Worm (Caenorhabditis elegans) whole organism, L4 larva: ENCODE data around the gene Y97E10AR.4.
A peak's percentile ranks its signal among the peaks of the same experiment; 100 is the strongest.

Experiments used
- D1046.2 ChIP-seq: fragments of 200-800 bp; sonication (Bioruptor generic); IDR thresholded peaks from 2 replicates; pipeline ENCODE4 v1.3.6; 2022; ENCODE audit warnings: missing genetic modification characterization, missing compliant biosample characterization
- F26F4.8 ChIP-seq: fragments of 200-800 bp; sonication (Bioruptor generic); conservative IDR thresholded peaks from 2 replicates; pipeline ENCODE4 v1.3.6; 2022; ENCODE audit warnings: missing genetic modification characterization, missing compliant biosample characterization
- F37D6.2 ChIP-seq: sonication (generic microtip); optimal IDR thresholded peaks from 2 replicates; lab custom pipeline; 2016; ENCODE audit warnings: mild to moderate bottlenecking, missing genetic modification characterization, missing compliant biosample characterization
- Y48G9A.11 ChIP-seq: fragments of 200-800 bp; sonication (Bioruptor generic); IDR thresholded peaks from 2 replicates; pipeline ENCODE4 v1.3.6; 2022; ENCODE audit warnings: missing genetic modification reagents, missing genetic modification characterization, missing compliant biosample characterization
- Y5F2A.4 ChIP-seq: fragments of 200-800 bp; sonication (Bioruptor generic); optimal IDR thresholded peaks from 2 replicates; lab custom pipeline; 2018; ENCODE audit warnings: mild to moderate bottlenecking, missing genetic modification characterization, missing compliant biosample characterization
- ZK337.2 ChIP-seq: fragments of 200-800 bp; sonication (Bioruptor generic); IDR thresholded peaks from 2 replicates; pipeline ENCODE4 v1.3.6; 2022; ENCODE audit warnings: missing genetic modification reagents, missing genetic modification characterization, missing compliant biosample characterization
- ZK546.5 ChIP-seq, 2 experiments: sonication (generic microtip); optimal IDR thresholded peaks; 2 replicates each; lab custom pipeline; 2017; ENCODE audit warnings: missing biosample characterization in 2 of 2, missing genetic modification characterization in 2 of 2
- aha-1 ChIP-seq: fragments of 150-350 bp; peaks from one replicate; lab custom pipeline; 2014; ENCODE audit warnings: missing biosample characterization, missing genetic modification characterization
- aly-2 ChIP-seq: sonication (generic microtip); optimal IDR thresholded peaks from 2 replicates; lab custom pipeline; 2018; ENCODE audit warnings: missing biosample characterization, missing genetic modification characterization
- ceh-28 ChIP-seq: fragments of 150-350 bp; optimal IDR thresholded peaks from 2 replicates; lab custom pipeline; 2014; ENCODE audit warnings: missing biosample characterization, missing genetic modification reagents, missing genetic modification characterization
- ceh-32 ChIP-seq: sonication (generic microtip); optimal IDR thresholded peaks from 2 replicates; lab custom pipeline; 2016; ENCODE audit warnings: mild to moderate bottlenecking, missing genetic modification characterization, missing compliant biosample characterization; ENCODE audit not compliant: poor library complexity
- ceh-62 ChIP-seq: sonication (generic microtip); optimal IDR thresholded peaks from 2 replicates; lab custom pipeline; 2017; ENCODE audit warnings: missing biosample characterization, missing genetic modification characterization
- ceh-82 ChIP-seq: sonication (generic microtip); optimal IDR thresholded peaks from 2 replicates; lab custom pipeline; 2017; ENCODE audit warnings: missing biosample characterization, missing genetic modification characterization
- ctbp-1 ChIP-seq: fragments of 200-800 bp; sonication (Bioruptor generic); IDR thresholded peaks from 2 replicates; pipeline ENCODE4 v1.3.6; 2022; ENCODE audit warnings: missing genetic modification reagents, missing genetic modification characterization, missing compliant biosample characterization
- daf-12 ChIP-seq: fragments of 150-350 bp; optimal IDR thresholded peaks from 2 replicates; lab custom pipeline; 2014; ENCODE audit warnings: missing biosample characterization, missing genetic modification reagents, missing genetic modification characterization
- daf-8 ChIP-seq: fragments of 200-800 bp; sonication (Bioruptor generic); IDR thresholded peaks from 2 replicates; pipeline ENCODE4 v1.3.6; 2022; ENCODE audit warnings: missing genetic modification characterization, missing compliant biosample characterization
- dmd-8 ChIP-seq: fragments of 200-800 bp; sonication (Bioruptor generic); IDR thresholded peaks from 2 replicates; pipeline ENCODE4 v1.3.6; 2022; ENCODE audit warnings: missing genetic modification characterization, missing compliant biosample characterization
- dmd-9 ChIP-seq: fragments of 200-800 bp; sonication (Bioruptor generic); IDR thresholded peaks from 2 replicates; pipeline ENCODE4 v1.3.6; 2022; ENCODE audit warnings: missing genetic modification reagents, missing genetic modification characterization, missing compliant biosample characterization
- dve-1 ChIP-seq: sonication (generic microtip); optimal IDR thresholded peaks from 2 replicates; lab custom pipeline; 2017; ENCODE audit warnings: antibody characterized with exemption, mild to moderate bottlenecking, missing genetic modification characterization, missing compliant biosample characterization; ENCODE audit not compliant: insufficient read depth
- egl-27 ChIP-seq: sonication (generic microtip); optimal IDR thresholded peaks from 3 replicates; lab custom pipeline; 2017; ENCODE audit warnings: missing biosample characterization, missing genetic modification reagents, missing genetic modification characterization
- egl-43 ChIP-seq: fragments of 200-800 bp; sonication (Bioruptor generic); IDR thresholded peaks from 2 replicates; pipeline ENCODE4 v1.3.6; 2022; ENCODE audit warnings: missing genetic modification reagents, missing genetic modification characterization, missing compliant biosample characterization
- fkh-10 ChIP-seq: fragments of 150-350 bp; optimal IDR thresholded peaks from 2 replicates; lab custom pipeline; 2014; ENCODE audit warnings: missing biosample characterization, missing genetic modification reagents, missing genetic modification characterization
- hif-1 ChIP-seq, 2 experiments: sonication (generic microtip); optimal IDR thresholded peaks; 2 replicates each; lab custom pipeline; 2016 to 2017; ENCODE audit warnings: missing compliant biosample characterization in 2 of 2, missing genetic modification characterization in 2 of 2, missing genetic modification reagents in 2 of 2, missing genotype in 2 of 2, mild to moderate bottlenecking in 1 of 2
- hmg-1.1 ChIP-seq: fragments of 200-800 bp; sonication (Bioruptor generic); IDR thresholded peaks from 2 replicates; pipeline ENCODE4 v1.3.6; 2022; ENCODE audit warnings: missing genetic modification reagents, missing genetic modification characterization, missing compliant biosample characterization
- jun-1 ChIP-seq: fragments of 150-350 bp; optimal IDR thresholded peaks from 2 replicates; lab custom pipeline; 2014; ENCODE audit warnings: missing biosample characterization, missing genetic modification reagents, missing genetic modification characterization
- lin-13 ChIP-seq: fragments of 150-350 bp; optimal IDR thresholded peaks from 2 replicates; lab custom pipeline; 2014; ENCODE audit warnings: missing biosample characterization, missing genetic modification reagents, missing genetic modification characterization
- lin-15B ChIP-seq: fragments of 150-350 bp; sonication (generic microtip); optimal IDR thresholded peaks from 3 replicates; lab custom pipeline; 2014; ENCODE audit warnings: missing biosample characterization, missing genetic modification characterization
- lin-29 ChIP-seq: fragments of 200-800 bp; sonication (Bioruptor generic); IDR thresholded peaks from 2 replicates; pipeline ENCODE4 v1.3.6; 2022; ENCODE audit warnings: missing genetic modification reagents, missing genetic modification characterization, missing compliant biosample characterization
- lin-39 ChIP-seq: fragments of 150-350 bp; optimal IDR thresholded peaks from 2 replicates; lab custom pipeline; 2014; ENCODE audit warnings: missing biosample characterization, missing genetic modification reagents, missing genetic modification characterization
- lsy-2 ChIP-seq, 2 experiments: fragments of 150-350 bp in 1 of 2; sonication (generic microtip) in 1 of 2; optimal IDR thresholded peaks; 2 replicates each; lab custom pipeline; 2014 to 2017; ENCODE audit warnings: missing biosample characterization in 2 of 2, missing genetic modification characterization in 2 of 2
- mdl-1 ChIP-seq, 2 experiments: fragments of 150-350 bp in 1 of 2; sonication (generic microtip) in 1 of 2; optimal IDR thresholded peaks; 2 replicates each; lab custom pipeline; 2014 to 2017; ENCODE audit warnings: missing biosample characterization in 2 of 2, missing genetic modification characterization in 2 of 2
- mxl-3 ChIP-seq: fragments of 200-800 bp; sonication (Bioruptor generic); optimal IDR thresholded peaks from 2 replicates; lab custom pipeline; 2018; ENCODE audit warnings: mild to moderate bottlenecking, missing genetic modification characterization, missing compliant biosample characterization
- nhr-102 ChIP-seq: sonication (generic microtip); optimal IDR thresholded peaks from 2 replicates; lab custom pipeline; 2016; ENCODE audit warnings: mild to moderate bottlenecking, missing genetic modification characterization, moderate library complexity, missing compliant biosample characterization
- nhr-111 ChIP-seq: fragments of 200-800 bp; sonication (Bioruptor generic); optimal IDR thresholded peaks from 2 replicates; lab custom pipeline; 2018; ENCODE audit warnings: mild to moderate bottlenecking, missing genetic modification characterization, missing compliant biosample characterization
- nhr-237 ChIP-seq: sonication (generic microtip); optimal IDR thresholded peaks from 2 replicates; lab custom pipeline; 2017; ENCODE audit warnings: missing biosample characterization, missing genetic modification characterization
- nhr-25 ChIP-seq: sonication (generic microtip); optimal IDR thresholded peaks from 2 replicates; lab custom pipeline; 2017; ENCODE audit warnings: missing genetic modification characterization, mild to moderate bottlenecking, missing compliant biosample characterization, antibody characterized with exemption, moderate library complexity, borderline replicate concordance; ENCODE audit not compliant: insufficient read depth
- nhr-42 ChIP-seq: fragments of 200-800 bp; sonication (Bioruptor generic); IDR thresholded peaks from 2 replicates; pipeline ENCODE4 v1.3.6; 2022; ENCODE audit warnings: missing genetic modification characterization, missing compliant biosample characterization
- nhr-48 ChIP-seq: sonication (generic microtip); optimal IDR thresholded peaks from 2 replicates; lab custom pipeline; 2016; ENCODE audit warnings: mild to moderate bottlenecking, missing genetic modification characterization, missing compliant biosample characterization
- nhr-76 ChIP-seq: fragments of 150-350 bp; optimal IDR thresholded peaks from 2 replicates; lab custom pipeline; 2014; ENCODE audit warnings: missing biosample characterization, missing genetic modification characterization
- pha-4 ChIP-seq, 2 experiments: fragments of 150-350 bp in 1 of 2; fragments of 200-800 bp in 1 of 2; sonication (Bioruptor generic) in 1 of 2; IDR thresholded peaks in 1 of 2; optimal IDR thresholded peaks in 1 of 2; 2 replicates each; pipeline versions ENCODE4 v1.3.6 to Lab custom; 2014 to 2022; ENCODE audit warnings: missing genetic modification characterization in 2 of 2, missing genetic modification reagents in 2 of 2, missing biosample characterization in 1 of 2, missing compliant biosample characterization in 1 of 2
- php-3 ChIP-seq: fragments of 200-800 bp; sonication (Bioruptor generic); IDR thresholded peaks from 2 replicates; pipeline ENCODE4 v1.3.6; 2022; ENCODE audit warnings: missing genetic modification reagents, missing genetic modification characterization, missing compliant biosample characterization
- pqm-1 ChIP-seq: sonication (generic microtip); optimal IDR thresholded peaks from 2 replicates; lab custom pipeline; 2017; ENCODE audit warnings: missing biosample characterization, missing genetic modification characterization
- rbr-2 ChIP-seq: sonication (generic microtip); optimal IDR thresholded peaks from 2 replicates; lab custom pipeline; 2016; ENCODE audit warnings: missing genotype, missing genetic modification characterization, missing compliant biosample characterization
- saeg-2 ChIP-seq: fragments of 200-800 bp; sonication (Bioruptor generic); IDR thresholded peaks from 2 replicates; pipeline ENCODE4 v1.3.6; 2022; ENCODE audit warnings: missing genetic modification reagents, missing genetic modification characterization, missing compliant biosample characterization
- sdz-12 ChIP-seq: fragments of 200-800 bp; sonication (Bioruptor generic); optimal IDR thresholded peaks from 2 replicates; lab custom pipeline; 2018; ENCODE audit warnings: mild to moderate bottlenecking, missing genetic modification characterization, missing compliant biosample characterization
- set-16 ChIP-seq: fragments of 200-800 bp; sonication (Bioruptor generic); IDR thresholded peaks from 2 replicates; pipeline ENCODE4 v1.3.6; 2022; ENCODE audit warnings: missing genetic modification reagents, missing genetic modification characterization, missing compliant biosample characterization
- tra-1 ChIP-seq: fragments of 200-800 bp; sonication (Bioruptor generic); IDR thresholded peaks from 2 replicates; pipeline ENCODE4 v1.3.6; 2022; ENCODE audit warnings: missing genetic modification reagents, missing genetic modification characterization, missing compliant biosample characterization
- vab-7 ChIP-seq: fragments of 200-800 bp; sonication (Bioruptor generic); IDR thresholded peaks from 2 replicates; pipeline ENCODE4 v1.3.6; 2022; ENCODE audit warnings: missing genetic modification reagents, missing genetic modification characterization, missing compliant biosample characterization
- zag-1 ChIP-seq: fragments of 150-350 bp; optimal IDR thresholded peaks from 2 replicates; lab custom pipeline; 2014; ENCODE audit warnings: missing biosample characterization, missing genetic modification characterization
- zip-11 ChIP-seq: fragments of 200-800 bp; sonication (Bioruptor generic); IDR thresholded peaks from 2 replicates; pipeline ENCODE4 v1.3.6; 2022; ENCODE audit warnings: missing genetic modification characterization, missing compliant biosample characterization
- ztf-7 ChIP-seq: fragments of 150-350 bp; optimal IDR thresholded peaks from 2 replicates; lab custom pipeline; 2014; ENCODE audit warnings: missing biosample characterization, missing genetic modification characterization

Y97E10AR.4 gene

DNA sequence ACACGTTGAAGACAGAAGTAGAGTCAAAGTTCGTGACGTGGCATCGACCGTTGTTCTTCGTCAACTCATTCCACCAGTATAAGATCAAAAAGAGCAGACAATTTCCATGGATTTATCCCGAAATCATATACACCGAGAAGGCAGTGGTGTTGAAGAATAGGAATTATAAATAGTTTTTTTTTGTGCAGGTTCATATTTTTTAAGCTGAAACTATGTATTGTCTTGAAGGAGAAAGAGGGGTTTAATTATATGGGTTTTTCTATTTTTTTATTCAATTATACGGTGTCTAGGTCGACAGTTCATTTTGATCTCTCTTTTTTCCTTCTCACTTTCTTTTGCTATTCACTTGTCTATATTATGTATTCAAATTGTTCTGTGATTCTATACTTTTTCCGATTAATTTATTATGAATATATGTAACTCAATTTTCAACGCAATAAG, 29.1 kb upstream of the Y97E10AR.4 start (continued):
- TF ChIP-seq ceh-82 (tag; lab: Kevin White, UChicago) = no peak
- no peak for TF ChIP-seq daf-8 (GFP tag; lab: Robert Waterston, UW)
- TF ChIP-seq mdl-1 (tag; optimal IDR thresholded peaks at IDR 0.05; lab: Kevin White, UChicago) = no peak
- TF ChIP-seq D1046.2 (GFP tag; lab: Robert Waterston, UW) = no peak
- TF ChIP-seq set-16 (GFP tag; lab: Robert Waterston, UW) = no peak
- no peak for TF ChIP-seq Y5F2A.4 (GFP tag; lab: Kevin White, UChicago)
- no peak for TF ChIP-seq ctbp-1
- TF ChIP-seq F37D6.2 = no peak
- no peak for TF ChIP-seq dmd-8 (GFP tag; lab: Robert Waterston, UW)
- no peak for TF ChIP-seq sdz-12 (GFP tag; lab: Kevin White, UChicago)
- TF ChIP-seq pqm-1 (tag; lab: Kevin White, UChicago) = no peak
- no peak for TF ChIP-seq hmg-1.1
- TF ChIP-seq nhr-111 (GFP tag; lab: Kevin White, UChicago) = peak; percentile 24
- no peak for TF ChIP-seq ZK337.2 (GFP tag; lab: Robert Waterston, UW)
- TF ChIP-seq F26F4.8 = no peak
- TF ChIP-seq egl-43 (GFP tag; lab: Robert Waterston, UW) = no peak
- TF ChIP-seq ztf-7 (tag; lab: Kevin White, UChicago) = no peak
- no peak for TF ChIP-seq lin-13 (GFP tag; lab: Kevin White, UChicago)
- TF ChIP-seq nhr-237 (tag; lab: Kevin White, UChicago) = no peak
- TF ChIP-seq saeg-2 (GFP tag; lab: Robert Waterston, UW) = no peak
- TF ChIP-seq daf-12 (tag; lab: Kevin White, UChicago) = no peak
- TF ChIP-seq pha-4 (GFP tag; IDR thresholded peaks at IDR 0.05; lab: Robert Waterston, UW) = 0 out of 2 replicates have a peak, but pooled peaks have one; percentile 9
- no peak for TF ChIP-seq pha-4 (tag; optimal IDR thresholded peaks at IDR 0.05; lab: Kevin White, UChicago)
- no peak for TF ChIP-seq mxl-3
- peak; percentile 19; the same call in 1 of the 2 replicates for TF ChIP-seq tra-1 (GFP tag; lab: Robert Waterston, UW)
- TF ChIP-seq nhr-42 (GFP tag; lab: Robert Waterston, UW) = no peak
- TF ChIP-seq ceh-28 (tag; lab: Kevin White, UChicago) = no peak
- no peak for TF ChIP-seq Y48G9A.11
- no peak for TF ChIP-seq hif-1 (tag; optimal IDR thresholded peaks at IDR 0.05; lab: Kevin White, UChicago)
- TF ChIP-seq egl-27 (tag; lab: Kevin White, UChicago) = no peak
- no peak for TF ChIP-seq nhr-48
- TF ChIP-seq nhr-25 (tag; lab: Kevin White, UChicago) = peak; percentile 85
- TF ChIP-seq ZK546.5 (tag; optimal IDR thresholded peaks at IDR 0.05; lab: Kevin White, UChicago) = no peak
- TF ChIP-seq nhr-102 (tag; lab: Kevin White, UChicago) = peak; percentile 44
- no peak for TF ChIP-seq php-3
- no peak for TF ChIP-seq zip-11 (GFP tag; lab: Robert Waterston, UW)
- no peak for TF ChIP-seq ceh-32 (tag; lab: Kevin White, UChicago)
- TF ChIP-seq vab-7 = no peak
- no peak for TF ChIP-seq dmd-9 (GFP tag; lab: Robert Waterston, UW)
- TF ChIP-seq ceh-62 (tag; lab: Kevin White, UChicago) = no peak
- TF ChIP-seq nhr-76 = no peak
- no peak for TF ChIP-seq lin-39 (tag; lab: Kevin White, UChicago)
- no peak for TF ChIP-seq lin-29
- no peak for TF ChIP-seq lin-15B (tag; lab: Kevin White, UChicago)
- peak in 1 of 2 experiments; percentile 47 for TF ChIP-seq lsy-2 (tag; optimal IDR thresholded peaks at IDR 0.05; lab: Kevin White, UChicago)
- TF ChIP-seq fkh-10 (GFP tag; lab: Kevin White, UChicago) = no peak
- no peak for TF ChIP-seq aly-2 (tag; lab: Kevin White, UChicago)
- TF ChIP-seq zag-1 (tag; lab: Kevin White, UChicago) = no peak
- peak; percentile 52 for TF ChIP-seq aha-1 (tag; lab: Kevin White, UChicago)
- TF ChIP-seq dve-1 = peak; percentile 16
- TF ChIP-seq jun-1 (tag; lab: Kevin White, UChicago) = no peak
- no peak for TF ChIP-seq rbr-2 (tag; lab: Kevin White, UChicago)
